Worm (Caenorhabditis elegans): Measurements from ENCODE around the gene F53F4.15.

F53F4.15 gene

DNA sequence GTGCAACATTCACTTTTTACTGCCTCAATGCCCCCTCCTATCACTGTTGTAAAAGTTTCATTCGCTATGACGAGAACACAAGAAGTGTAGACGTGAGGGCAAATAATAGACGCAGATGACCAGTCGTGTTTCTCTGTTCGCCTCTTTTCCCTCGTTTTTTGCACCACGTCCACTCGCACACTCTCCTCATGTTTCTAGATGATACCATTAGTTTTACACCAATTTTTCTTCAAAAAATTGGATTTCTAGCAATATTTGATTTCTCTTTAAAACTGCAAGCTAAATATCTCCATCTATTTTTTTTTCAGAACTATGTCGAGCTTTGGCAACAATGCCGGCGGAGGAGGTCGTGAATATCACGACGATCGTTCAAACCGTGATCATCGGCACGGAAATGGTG is 44.3 kb downstream of the F53F4.15 start, which contains the start of gene rde-12:
rde-12 (plus strand) TSS at position 301 of the 400 bp plus-strand sequence.
- TF ChIP-seq sptf-1 (tag; optimal IDR thresholded peaks at IDR 0.05) (no peak), lin-39 (tag; optimal IDR thresholded peaks at IDR 0.05) (no peak), ces-1 (GFP tag; optimal IDR thresholded peaks at IDR 0.05) (no peak), ztf-4 (tag; optimal IDR thresholded peaks at IDR 0.05) (no peak), efl-3 (GFP tag; optimal IDR thresholded peaks at IDR 0.05) (no peak)

DNA sequence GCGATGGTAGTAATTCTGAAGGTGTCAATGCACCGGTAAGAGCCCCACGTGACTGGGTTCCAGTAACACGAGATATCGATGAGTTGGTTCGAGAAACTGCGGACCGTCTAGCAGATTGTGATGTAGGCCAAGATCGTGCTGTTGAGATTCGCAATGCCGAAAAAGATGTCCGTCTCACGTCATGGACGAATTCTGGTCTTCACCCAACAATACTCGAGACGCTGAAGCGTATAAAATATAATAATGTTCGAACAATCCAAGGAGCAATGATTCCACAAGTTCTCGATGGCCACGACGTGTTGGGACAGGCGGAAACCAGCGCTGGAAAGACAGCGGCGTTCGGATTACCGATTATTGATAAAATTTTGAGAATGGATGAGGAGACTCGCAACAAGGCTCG is 45.7 kb downstream of the F53F4.15 start:
- no peak for TF ChIP-seq F16B12.6 (tag; optimal IDR thresholded peaks at IDR 0.05)
- no peak for TF ChIP-seq C04F5.9 (tag; optimal IDR thresholded peaks at IDR 0.05)
- no peak for TF ChIP-seq nhr-77 (tag; optimal IDR thresholded peaks at IDR 0.05)
- TF ChIP-seq mep-1 (tag; optimal IDR thresholded peaks at IDR 0.05), result no peak
- TF ChIP-seq lin-14 (GFP tag; optimal IDR thresholded peaks at IDR 0.05), result no peak
- no peak for TF ChIP-seq ces-1 (GFP tag; optimal IDR thresholded peaks at IDR 0.05)
- TF ChIP-seq unc-98 (GFP tag; IDR thresholded peaks at IDR 0.05), result no peak
- no peak for TF ChIP-seq nhr-237 (tag; optimal IDR thresholded peaks at IDR 0.05)
- no peak for TF ChIP-seq fkh-4 (tag; optimal IDR thresholded peaks at IDR 0.05; ENCODE audit: borderline replicate concordance)

DNA sequence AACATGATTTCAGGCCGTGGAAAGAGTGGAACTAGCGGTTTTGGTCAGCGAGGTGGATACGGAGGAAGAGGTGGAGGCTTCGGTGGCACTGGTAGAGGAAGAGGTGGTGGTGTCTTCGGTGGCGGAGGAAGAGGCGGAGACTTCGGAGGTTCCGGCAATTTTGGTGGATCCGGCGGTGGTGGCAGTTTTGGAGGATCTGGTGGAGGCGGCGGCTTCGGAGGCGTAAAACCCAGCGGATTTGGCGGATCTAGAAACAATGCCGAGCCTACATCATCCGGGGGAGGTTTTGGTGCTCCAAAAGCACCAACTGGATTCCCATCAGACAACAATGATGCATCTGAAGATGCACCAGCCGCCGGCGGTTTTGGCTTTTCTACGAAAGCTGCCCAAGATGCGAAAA is 47.6 kb downstream of the F53F4.15 start:
- TF ChIP-seq mep-1 (tag; optimal IDR thresholded peaks at IDR 0.05) (no peak), snu-23 (GFP tag; optimal IDR thresholded peaks at IDR 0.05) (no peak), nhr-85 (tag) (no peak), fkh-4 (tag; optimal IDR thresholded peaks at IDR 0.05; ENCODE audit: borderline replicate concordance) (no peak), unc-86 (tag; optimal IDR thresholded peaks at IDR 0.05) (no peak), egl-13 (tag; optimal IDR thresholded peaks at IDR 0.05) (no peak)

DNA sequence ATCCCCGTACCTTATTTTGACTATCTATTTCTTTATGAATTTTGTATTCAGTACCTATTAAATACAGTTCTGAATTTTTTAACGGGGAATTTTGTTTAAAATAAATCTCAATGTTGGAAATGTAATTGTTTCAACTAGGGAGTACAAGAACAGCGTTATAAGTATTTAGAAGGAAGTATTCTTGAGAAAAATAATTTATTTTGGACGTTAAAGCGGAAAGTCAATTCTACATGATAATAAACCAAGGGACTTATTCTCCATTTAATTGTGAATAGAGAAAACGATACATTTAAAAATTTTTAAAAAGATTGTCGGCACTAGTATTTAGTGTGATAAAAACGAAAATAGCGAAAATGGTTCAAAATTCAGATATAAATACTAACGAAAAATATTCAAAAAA is 48.4 kb downstream of the F53F4.15 start:
- TF ChIP-seq dpl-1 (GFP tag; optimal IDR thresholded peaks at IDR 0.05) (no peak), mep-1 (tag; optimal IDR thresholded peaks at IDR 0.05) (no peak), nhr-11 (tag; optimal IDR thresholded peaks at IDR 0.05) (no peak), lin-13 (GFP tag; optimal IDR thresholded peaks at IDR 0.05) (no peak), fkh-8 (tag; optimal IDR thresholded peaks at IDR 0.05) (no peak), ets-5 (GFP tag; IDR thresholded peaks at IDR 0.05) (no peak), ceh-88 (GFP tag; IDR thresholded peaks at IDR 0.05) (no peak)

All from whole organism, L1 larva.